Worm (Caenorhabditis elegans) whole organism, L2 larva: ENCODE measurements around the gene F08G12.11.

Experiments used
- F13H6.1 ChIP-seq: sonication (generic microtip); optimal IDR thresholded peaks from 2 replicates; lab custom pipeline; 2016; ENCODE audit warnings: missing genetic modification characterization, missing compliant biosample characterization
- ceh-82 ChIP-seq: fragments of 150-350 bp; optimal IDR thresholded peaks from 2 replicates; lab custom pipeline; 2014; ENCODE audit warnings: missing biosample characterization, missing genetic modification characterization
- elt-3 ChIP-seq: sonication (generic microtip); optimal IDR thresholded peaks from 2 replicates; lab custom pipeline; 2017; ENCODE audit warnings: missing biosample characterization, missing genetic modification characterization
- fos-1 ChIP-seq: fragments of 150-350 bp; optimal IDR thresholded peaks from 2 replicates; lab custom pipeline; 2014; ENCODE audit warnings: missing biosample characterization, missing genetic modification characterization
- lin-11 ChIP-seq: fragments of 150-350 bp; sonication (generic microtip); optimal IDR thresholded peaks from 2 replicates; lab custom pipeline; 2014; ENCODE audit warnings: missing biosample characterization, missing genetic modification characterization, inconsistent platforms, mixed read lengths
- lin-13 ChIP-seq: fragments of 150-350 bp; optimal IDR thresholded peaks from 2 replicates; lab custom pipeline; 2014; ENCODE audit warnings: missing biosample characterization, missing genetic modification reagents, missing genetic modification characterization
- mdl-1 ChIP-seq, 2 experiments: fragments of 150-350 bp in 1 of 2; sonication (generic microtip) in 1 of 2; optimal IDR thresholded peaks; 2 replicates each; lab custom pipeline; 2017; ENCODE audit warnings: missing biosample characterization in 2 of 2, missing genetic modification characterization in 2 of 2
- nhr-12 ChIP-seq: fragments of 150-350 bp; optimal IDR thresholded peaks from 2 replicates; lab custom pipeline; 2014; ENCODE audit warnings: missing biosample characterization, missing genetic modification characterization
- nhr-237 ChIP-seq: fragments of 150-350 bp; optimal IDR thresholded peaks from 2 replicates; lab custom pipeline; 2014; ENCODE audit warnings: missing biosample characterization, missing genetic modification characterization
- nhr-25 ChIP-seq: fragments of 150-350 bp; sonication (generic microtip); optimal IDR thresholded peaks from 3 replicates; lab custom pipeline; 2014; ENCODE audit warnings: missing biosample characterization, missing genetic modification characterization
- nhr-6 ChIP-seq: fragments of 150-350 bp; optimal IDR thresholded peaks from 2 replicates; lab custom pipeline; 2014; ENCODE audit warnings: missing biosample characterization, missing genetic modification characterization
- snpc-4 ChIP-seq: fragments of 150-350 bp; optimal IDR thresholded peaks from 2 replicates; lab custom pipeline; 2014; ENCODE audit warnings: missing biosample characterization, missing genetic modification characterization
- ztf-11 ChIP-seq: sonication (generic microtip); optimal IDR thresholded peaks from 2 replicates; lab custom pipeline; 2017; ENCODE audit warnings: missing biosample characterization, missing genetic modification characterization

DNA sequence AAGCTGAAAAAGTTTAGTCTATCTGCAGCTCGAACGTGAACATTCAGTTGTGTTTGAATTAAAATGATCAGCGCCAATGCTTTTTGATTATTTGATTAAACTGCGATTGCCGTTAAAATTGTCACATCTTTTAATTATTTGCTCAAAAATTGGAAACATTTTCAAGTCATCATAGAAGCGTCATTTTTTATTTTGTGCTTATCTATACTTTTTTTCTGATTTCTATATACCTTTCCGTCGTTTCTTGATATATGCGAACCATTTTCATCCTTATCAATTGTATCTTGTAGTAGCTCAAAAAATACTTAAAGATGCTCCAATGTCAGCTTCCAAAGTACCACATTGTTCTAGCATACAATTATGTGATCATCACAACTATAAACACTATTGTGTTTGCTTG is 35.9 kb upstream of the F08G12.11 start:
- TF ChIP-seq nhr-6 (tag; lab: Kevin White, UChicago) (no peak), nhr-237 (tag; lab: Kevin White, UChicago) (no peak), nhr-25 (tag; lab: Kevin White, UChicago) (no peak), mdl-1 (tag; optimal IDR thresholded peaks at IDR 0.05; lab: Kevin White, UChicago) (no peak), elt-3 (no peak), fos-1 (tag; lab: Kevin White, UChicago) (peak; percentile 50), snpc-4 (no peak), nhr-12 (tag; lab: Kevin White, UChicago) (no peak), lin-11 (tag; lab: Kevin White, UChicago) (no peak), ceh-82 (tag; lab: Kevin White, UChicago) (no peak), lin-13 (GFP tag; lab: Kevin White, UChicago) (no peak), F13H6.1 (tag; lab: Kevin White, UChicago) (no peak), ztf-11 (tag; lab: Kevin White, UChicago) (no peak)
